Worm (Caenorhabditis elegans) whole organism, L4/young adult: ENCODE measurements around the gene rer-1.

Experiments used
- W03F9.2 ChIP-seq: fragments of 150-350 bp; optimal IDR thresholded peaks from 2 replicates; lab custom pipeline; 2014; ENCODE audit warnings: missing biosample characterization, missing genetic modification characterization
- dao-5 ChIP-seq: sonication (generic microtip); optimal IDR thresholded peaks from 2 replicates; lab custom pipeline; 2016; ENCODE audit warnings: missing genotype, missing genetic modification characterization, moderate library complexity, missing compliant biosample characterization
- him-1 ChIP-seq: sonication (generic microtip); optimal IDR thresholded peaks from 2 replicates; lab custom pipeline; 2016; ENCODE audit warnings: missing genotype, missing genetic modification reagents, missing genetic modification characterization, missing compliant biosample characterization

DNA sequence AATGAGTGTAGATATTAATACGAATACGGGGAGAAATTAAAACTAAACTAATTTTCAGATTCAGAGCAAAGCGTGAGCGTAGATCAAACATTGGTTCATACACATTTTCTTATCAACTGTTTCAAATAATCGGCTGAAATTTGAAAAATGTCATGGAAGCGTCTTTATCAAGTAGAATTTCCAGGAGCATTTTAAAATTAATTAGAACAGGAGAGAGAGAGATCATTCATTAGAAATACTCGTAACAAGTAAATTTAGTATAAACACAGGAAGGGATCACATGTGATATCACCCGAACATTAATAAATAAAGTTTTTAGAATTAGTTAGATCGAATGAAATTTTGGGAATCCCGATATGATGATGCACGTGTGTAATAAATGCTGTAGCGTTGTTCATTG, 4.2 kb upstream of the rer-1 start, which contains the start of gene pho-13:
- TF ChIP-seq him-1 (tag; lab: Kevin White, UChicago): no peak
- TF ChIP-seq W03F9.2 (tag; lab: Kevin White, UChicago): no peak
- no peak for TF ChIP-seq dao-5 (tag; lab: Kevin White, UChicago)
